Fruit fly (Drosophila melanogaster): Measurements from ENCODE around the gene Cdep.

Gene Cdep

DNA sequence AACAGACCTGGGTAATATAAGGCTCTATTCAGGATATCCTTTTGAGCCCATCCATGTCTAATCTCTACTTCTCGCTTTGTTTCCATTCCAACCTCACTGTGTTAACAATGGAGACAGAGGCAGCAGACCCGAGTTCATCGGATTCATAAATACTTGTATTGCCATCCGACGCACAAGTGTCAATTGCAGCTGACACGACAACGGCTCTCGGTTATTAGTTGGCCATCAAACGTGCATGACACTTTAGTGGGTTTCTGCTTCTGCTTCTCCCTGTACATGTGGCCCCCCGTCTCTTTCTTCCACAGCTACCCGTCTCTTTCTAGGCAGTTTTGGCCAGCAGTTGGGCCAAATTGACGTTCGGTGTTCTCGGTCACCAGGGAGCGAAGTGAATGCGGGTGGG is 84.3 kb downstream of the Cdep start (continued):
- TF ChIP-seq CG4404 (GFP tag; IDR thresholded peaks at IDR 0.05) = no peak
- TF ChIP-seq cad (GFP tag; optimal IDR thresholded peaks at IDR 0.05) = peak; percentile 31
- TF ChIP-seq CG10321 (GFP tag; IDR thresholded peaks at IDR 0.05) = no peak
- TF ChIP-seq twi (tag; optimal IDR thresholded peaks at IDR 0.05) = peak; percentile 51
- TF ChIP-seq CG17359 (tag; optimal IDR thresholded peaks at IDR 0.05) = no peak
- no peak for TF ChIP-seq Atf6 (GFP tag; IDR thresholded peaks at IDR 0.05)
- TF ChIP-seq ken (GFP tag; IDR thresholded peaks at IDR 0.05) = no peak
- TF ChIP-seq chm (GFP tag; IDR thresholded peaks at IDR 0.05) = peak; percentile 52
- TF ChIP-seq pb (GFP tag; optimal IDR thresholded peaks at IDR 0.05) = no peak
- TF ChIP-seq bigmax (GFP tag; optimal IDR thresholded peaks at IDR 0.05) = no peak
- TF ChIP-seq NK7.1 (GFP tag; optimal IDR thresholded peaks at IDR 0.05) = no peak
- peak; percentile 13 for TF ChIP-seq CG17829 (tag; optimal IDR thresholded peaks at IDR 0.05)
- TF ChIP-seq CG11085 (GFP tag; IDR thresholded peaks at IDR 0.05) = no peak
- peak; percentile 79 for TF ChIP-seq zen (tag; optimal IDR thresholded peaks at IDR 0.05)
- no peak for TF ChIP-seq CG34376 (GFP tag; optimal IDR thresholded peaks at IDR 0.05)
- TF ChIP-seq ind (GFP tag; optimal IDR thresholded peaks at IDR 0.05) = no peak
- peak; percentile 18 for TF ChIP-seq D (optimal IDR thresholded peaks at IDR 0.05)
- no peak for TF ChIP-seq D (GFP tag; optimal IDR thresholded peaks at IDR 0.05)
- TF ChIP-seq CG17385 (GFP tag; optimal IDR thresholded peaks at IDR 0.05) = peak; percentile 26
- TF ChIP-seq CG30431 (GFP tag; optimal IDR thresholded peaks at IDR 0.05) = no peak
- TF ChIP-seq caup (GFP tag; optimal IDR thresholded peaks at IDR 0.05; ENCODE audit: severe bottlenecking) = no peak
- TF ChIP-seq CG8290 (GFP tag; optimal IDR thresholded peaks at IDR 0.05) = no peak
- peak in 1 of 2 experiments; percentile 11 for TF ChIP-seq CG8290 (tag; optimal IDR thresholded peaks at IDR 0.05)
- TF ChIP-seq esg (GFP tag; conservative IDR thresholded peaks at IDR 0.05) = no peak
- TF ChIP-seq Xbp1 (GFP tag; optimal IDR thresholded peaks at IDR 0.05) = no peak
- no peak for TF ChIP-seq Spps (tag; optimal IDR thresholded peaks at IDR 0.05)
- TF ChIP-seq CG1024 (GFP tag; IDR thresholded peaks at IDR 0.05) = peak; percentile 26; the same call in 1 of the 2 replicates
- peak; percentile 49 for TF ChIP-seq CG1832 (GFP tag; optimal IDR thresholded peaks at IDR 0.05)
- TF ChIP-seq fu2 (GFP tag; optimal IDR thresholded peaks at IDR 0.05) = no peak
- no peak for TF ChIP-seq ara (GFP tag; IDR thresholded peaks at IDR 0.05)
- TF ChIP-seq da (GFP tag; optimal IDR thresholded peaks at IDR 0.05) = no peak
- TF ChIP-seq Lpt (GFP tag; optimal IDR thresholded peaks at IDR 0.05) = no peak
- no peak for TF ChIP-seq H2.0 (GFP tag; IDR thresholded peaks at IDR 0.05)
- no peak for TF ChIP-seq Abd-B (GFP tag; optimal IDR thresholded peaks at IDR 0.05)
- peak in 1 of 2 experiments; percentile 34 for TF ChIP-seq Hr78 (GFP tag; optimal IDR thresholded peaks at IDR 0.05)
- TF ChIP-seq BtbVII (GFP tag; optimal IDR thresholded peaks at IDR 0.05) = no peak
